Worm (Caenorhabditis elegans) whole organism, L3 larva: ENCODE data around the gene lips-3.

ENCODE experiments used
- ama-1 ChIP-seq: fragments of 150-350 bp; optimal IDR thresholded peaks from 2 replicates; lab custom pipeline; 2018
- ceh-16 ChIP-seq: sonication (generic microtip); optimal IDR thresholded peaks from 2 replicates; lab custom pipeline; 2017; ENCODE audit warnings: missing biosample characterization, missing genetic modification characterization
- lin-39 ChIP-seq: fragments of 150-350 bp; optimal IDR thresholded peaks from 2 replicates; lab custom pipeline; 2018; ENCODE audit warnings: missing biosample characterization, missing genetic modification reagents, missing genetic modification characterization
- nhr-25 ChIP-seq: sonication (generic microtip); optimal IDR thresholded peaks from 2 replicates; lab custom pipeline; 2017; ENCODE audit warnings: missing biosample characterization, missing genetic modification characterization
- nhr-76 ChIP-seq: fragments of 150-350 bp; sonication (generic microtip); optimal IDR thresholded peaks from 5 replicates; lab custom pipeline; 2014; ENCODE audit warnings: missing biosample characterization, missing genetic modification characterization
- nhr-77 ChIP-seq: fragments of 150-350 bp; optimal IDR thresholded peaks from 2 replicates; lab custom pipeline; 2014; ENCODE audit warnings: missing biosample characterization, missing genetic modification characterization
- pqm-1 ChIP-seq: fragments of 150-350 bp; optimal IDR thresholded peaks from 2 replicates; lab custom pipeline; 2017; ENCODE audit warnings: missing biosample characterization, missing genetic modification characterization, inconsistent platforms
- tbx-2 ChIP-seq: sonication (generic microtip); optimal IDR thresholded peaks from 2 replicates; lab custom pipeline; 2016; ENCODE audit warnings: mild to moderate bottlenecking, missing genetic modification characterization, missing compliant biosample characterization
- unc-62 ChIP-seq: fragments of 150-350 bp; sonication (generic microtip); optimal IDR thresholded peaks from 4 replicates; lab custom pipeline; 2014; ENCODE audit warnings: missing biosample characterization, missing genetic modification reagents, missing genetic modification characterization

DNA sequence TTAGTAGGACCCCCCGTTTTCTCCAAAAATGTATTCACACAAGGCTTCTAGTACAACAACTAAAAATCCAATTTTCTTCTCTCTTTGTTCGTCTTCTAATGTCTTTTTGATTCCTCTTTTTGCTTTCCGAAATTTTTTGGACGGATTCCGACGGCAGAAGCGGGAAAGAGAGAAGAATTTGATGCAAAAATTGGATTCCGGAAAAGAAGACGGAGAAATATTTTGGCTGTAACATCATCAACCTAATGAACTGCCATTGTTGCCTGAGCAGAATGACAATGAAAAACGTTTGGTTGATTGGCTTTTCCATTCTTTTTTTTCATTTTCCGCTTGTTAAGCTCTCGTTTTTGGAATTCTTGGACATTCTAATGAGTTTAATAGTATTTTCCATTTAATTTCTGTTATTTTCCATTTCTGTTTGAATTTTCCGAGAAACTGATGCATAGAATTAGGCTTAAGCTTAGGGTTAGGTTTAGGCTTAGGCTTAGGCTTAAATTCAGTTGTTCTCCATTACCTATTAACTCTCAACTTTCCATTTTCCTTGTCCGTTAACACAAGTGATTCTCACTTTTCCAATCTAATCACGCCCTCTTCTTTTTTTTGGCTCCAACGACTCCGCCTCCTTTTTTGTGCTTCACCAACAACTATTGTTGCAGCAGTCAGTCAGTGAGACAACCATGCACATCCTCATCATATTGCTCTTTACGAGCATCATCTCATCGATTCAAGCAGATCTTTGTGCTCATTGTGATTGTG, 6.2 kb downstream of the lips-3 start, which contains the start of gene lron-5:
- TF ChIP-seq nhr-77 (tag; lab: Kevin White, UChicago), result no peak
- no peak for TF ChIP-seq tbx-2 (tag; lab: Kevin White, UChicago)
- TF ChIP-seq pqm-1, result no peak
- no peak for TF ChIP-seq ceh-16 (tag; lab: Kevin White, UChicago)
- TF ChIP-seq nhr-76 (tag; lab: Kevin White, UChicago), result no peak
- TF ChIP-seq ama-1, result no peak
- TF ChIP-seq nhr-25 (tag; lab: Kevin White, UChicago), result no peak
- TF ChIP-seq lin-39 (tag; lab: Kevin White, UChicago), result no peak
- TF ChIP-seq unc-62 (GFP tag; lab: Kevin White, UChicago), result no peak
